Fruit fly (Drosophila melanogaster): ENCODE results near the gene Sf3a1.
A peak's percentile ranks its signal among the peaks of the same experiment; 100 is the strongest.

The Sf3a1 gene

DNA sequence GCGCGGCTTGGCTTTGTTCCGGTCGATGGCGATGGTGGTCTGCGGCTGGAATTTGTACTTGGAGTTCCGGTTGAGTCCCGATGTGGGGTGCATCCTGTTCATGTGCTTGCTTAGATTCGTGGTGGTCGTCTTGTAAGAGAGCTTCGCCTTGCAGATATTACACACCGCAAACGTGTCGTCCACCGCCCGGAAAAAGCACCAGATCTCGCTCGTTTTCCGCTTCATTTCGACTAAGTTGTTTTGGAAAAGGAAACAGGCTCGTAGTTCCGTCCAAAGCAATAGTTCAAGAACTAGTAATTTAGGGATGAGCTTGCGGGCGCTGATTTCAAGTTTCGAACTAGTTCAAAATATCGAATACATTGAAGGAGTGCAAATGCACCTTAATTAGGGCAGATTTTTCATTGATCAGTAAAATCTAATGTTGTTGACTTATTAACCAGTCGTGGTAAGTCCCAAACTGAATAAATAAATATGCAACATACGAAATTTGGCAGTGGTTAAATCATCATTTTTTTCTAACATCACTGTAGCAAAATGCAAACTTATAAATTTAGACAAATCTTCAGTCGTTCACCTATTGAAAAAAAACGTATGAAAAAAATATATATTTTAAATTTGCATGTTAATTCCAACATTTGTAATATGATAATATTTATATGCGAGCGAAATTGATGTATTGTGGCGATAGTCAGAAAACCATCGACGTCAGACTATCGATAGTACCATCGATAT lies 40.8 kb upstream of the Sf3a1 start, which contains the start of the genes bdwf and Patr-1 (continued):
- no peak for TF ChIP-seq org-1 (GFP tag; optimal IDR thresholded peaks at IDR 0.05)
- TF ChIP-seq CG6272 (GFP tag; IDR thresholded peaks at IDR 0.05): no peak
- TF ChIP-seq nau (GFP tag; optimal IDR thresholded peaks at IDR 0.05): no peak
- TF ChIP-seq z (GFP tag; IDR thresholded peaks at IDR 0.05): no peak
- TF ChIP-seq Antp (GFP tag; optimal IDR thresholded peaks at IDR 0.05): no peak
- TF ChIP-seq scrt (GFP tag; optimal IDR thresholded peaks at IDR 0.05): no peak
- peak; percentile 52 for TF ChIP-seq CG2120 (GFP tag; optimal IDR thresholded peaks at IDR 0.05)
- TF ChIP-seq zen2 (GFP tag; IDR thresholded peaks at IDR 0.05; ENCODE audit: partially characterized antibody): peak; percentile 81; the same call in 2 of the 3 replicates
- TF ChIP-seq CG34376 (GFP tag; optimal IDR thresholded peaks at IDR 0.05): no peak
- no peak for TF ChIP-seq CG17802 (tag; optimal IDR thresholded peaks at IDR 0.05)
- peak; percentile 73 for TF ChIP-seq Med (GFP tag)
- no peak for TF ChIP-seq CG7786 (GFP tag; optimal IDR thresholded peaks at IDR 0.05)
- TF ChIP-seq Ssrp (tag; optimal IDR thresholded peaks at IDR 0.05): peak; percentile 17
- peak; percentile 36 for TF ChIP-seq Dek (tag; optimal IDR thresholded peaks at IDR 0.05)
- TF ChIP-seq HmgZ (tag; optimal IDR thresholded peaks at IDR 0.05): no peak
- TF ChIP-seq dimm (GFP tag; IDR thresholded peaks at IDR 0.05): no peak
- TF ChIP-seq CG15011 (GFP tag; optimal IDR thresholded peaks at IDR 0.05): no peak
- peak; percentile 87 for TF ChIP-seq Dref (GFP tag; IDR thresholded peaks at IDR 0.05)
- no peak for TF ChIP-seq CG10209 (GFP tag; optimal IDR thresholded peaks at IDR 0.05)
- TF ChIP-seq vnd (GFP tag; IDR thresholded peaks at IDR 0.05; ENCODE audit: partially characterized antibody): peak; percentile 93
- no peak for TF ChIP-seq CHES-1-like (GFP tag; optimal IDR thresholded peaks at IDR 0.05)
- TF ChIP-seq Oaz (GFP tag; IDR thresholded peaks at IDR 0.05): no peak
- no peak for TF ChIP-seq Dfd (GFP tag; optimal IDR thresholded peaks at IDR 0.05)
- TF ChIP-seq sqz (GFP tag; optimal IDR thresholded peaks at IDR 0.05): no peak
- TF ChIP-seq CG2875 (GFP tag; optimal IDR thresholded peaks at IDR 0.05): no peak
- TF ChIP-seq Sin3A (optimal IDR thresholded peaks at IDR 0.05): peak; percentile 49
- no peak for TF ChIP-seq CG7987 (GFP tag; optimal IDR thresholded peaks at IDR 0.05)
- no peak for TF ChIP-seq CG12299 (tag; optimal IDR thresholded peaks at IDR 0.05)
- TF ChIP-seq D (optimal IDR thresholded peaks at IDR 0.05): no peak
- TF ChIP-seq D (GFP tag; optimal IDR thresholded peaks at IDR 0.05): no peak
- no peak for TF ChIP-seq CG16815 (GFP tag; optimal IDR thresholded peaks at IDR 0.05)
- TF ChIP-seq CG2129 (GFP tag; IDR thresholded peaks at IDR 0.05; ENCODE audit: partially characterized antibody): peak; percentile 66
- TF ChIP-seq CG4854 (GFP tag; optimal IDR thresholded peaks at IDR 0.05): no peak
- TF ChIP-seq CG11456 (GFP tag; IDR thresholded peaks at IDR 0.05): 0 out of 3 replicates have a peak, but pooled peaks have one; percentile 36
- no peak for TF ChIP-seq Mes4 (GFP tag; optimal IDR thresholded peaks at IDR 0.05)
- TF ChIP-seq CG2199 (GFP tag; IDR thresholded peaks at IDR 0.05): no peak
- peak; percentile 94 for TF ChIP-seq knrl (GFP tag; IDR thresholded peaks at IDR 0.05; ENCODE audit: partially characterized antibody)
- TF ChIP-seq Sox100B (GFP tag; optimal IDR thresholded peaks at IDR 0.05): peak; percentile 43
- TF ChIP-seq Sry-β (GFP tag; optimal IDR thresholded peaks at IDR 0.05): peak; percentile 33
- no peak for TF ChIP-seq dmrt11E (tag; optimal IDR thresholded peaks at IDR 0.05)
- TF ChIP-seq bab2 (GFP tag; optimal IDR thresholded peaks at IDR 0.05): no peak
- no peak for TF ChIP-seq NC2α (GFP tag; optimal IDR thresholded peaks at IDR 0.05)
- TF ChIP-seq CG42726 (GFP tag; IDR thresholded peaks at IDR 0.05; ENCODE audit: partially characterized antibody): peak; percentile 93
- TF ChIP-seq Xrp1 (GFP tag; IDR thresholded peaks at IDR 0.05): no peak
- TF ChIP-seq Xbp1 (GFP tag; optimal IDR thresholded peaks at IDR 0.05): peak; percentile 11
- TF ChIP-seq pzg (GFP tag; optimal IDR thresholded peaks at IDR 0.05): peak; percentile 51
- TF ChIP-seq CG7271 (tag; optimal IDR thresholded peaks at IDR 0.05): no peak
- peak; percentile 85 for TF ChIP-seq Doc3 (GFP tag; IDR thresholded peaks at IDR 0.05; ENCODE audit: partially characterized antibody)
- TF ChIP-seq grau (tag; optimal IDR thresholded peaks at IDR 0.05): peak; percentile 20
- TF ChIP-seq Ravus (GFP tag; IDR thresholded peaks at IDR 0.05): no peak
